Worm (Caenorhabditis elegans) whole organism, L3 larva: ENCODE measurements around the gene epg-4.

Source experiments
- elt-1 ChIP-seq: fragments of 150-350 bp; optimal IDR thresholded peaks from 2 replicates; lab custom pipeline; 2014; ENCODE audit warnings: missing biosample characterization, missing genetic modification characterization
- nhr-43 ChIP-seq: sonication (generic microtip); optimal IDR thresholded peaks from 2 replicates; lab custom pipeline; 2016; ENCODE audit warnings: mild to moderate bottlenecking, missing genetic modification characterization, missing compliant biosample characterization; ENCODE audit not compliant: poor library complexity, severe bottlenecking
- pqm-1 ChIP-seq: fragments of 150-350 bp; optimal IDR thresholded peaks from 2 replicates; lab custom pipeline; 2017; ENCODE audit warnings: missing biosample characterization, missing genetic modification characterization, inconsistent platforms
- unc-62 ChIP-seq: fragments of 150-350 bp; sonication (generic microtip); optimal IDR thresholded peaks from 4 replicates; lab custom pipeline; 2014; ENCODE audit warnings: missing biosample characterization, missing genetic modification reagents, missing genetic modification characterization

DNA sequence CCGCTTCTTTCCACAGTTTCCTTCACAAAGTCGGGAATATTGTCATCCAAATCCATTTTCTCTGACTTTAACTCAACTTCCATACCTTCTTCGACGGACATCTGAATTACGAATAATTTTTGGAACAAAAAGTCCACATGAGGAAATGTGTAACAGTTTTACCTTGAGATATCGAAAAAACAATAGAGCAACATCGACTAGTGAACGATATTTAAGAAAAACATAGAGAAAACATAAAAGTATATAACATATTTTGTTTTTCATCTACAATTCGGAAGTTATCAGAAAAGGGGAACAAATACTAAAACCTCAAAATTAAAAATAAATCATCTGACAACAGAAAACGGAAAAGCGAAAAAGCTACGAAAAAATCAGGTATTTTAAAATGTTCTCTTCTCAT, 50.8 kb downstream of the epg-4 start, which contains the start of gene adr-2:
- TF ChIP-seq elt-1 (tag; lab: Kevin White, UChicago) (no peak), unc-62 (no peak), pqm-1 (no peak), nhr-43 (no peak)
